Worm (Caenorhabditis elegans) whole organism, L4 larva: Measurements from ENCODE around the gene nhr-285.
A peak's percentile ranks its signal among the peaks of the same experiment; 100 is the strongest.

Experiments used
- D1046.2 ChIP-seq: fragments of 200-800 bp; sonication (Bioruptor generic); IDR thresholded peaks from 2 replicates; pipeline ENCODE4 v1.3.6; 2022; ENCODE audit warnings: missing genetic modification characterization, missing compliant biosample characterization
- F10B5.3 ChIP-seq: sonication (generic microtip); optimal IDR thresholded peaks from 2 replicates; lab custom pipeline; 2016; ENCODE audit warnings: mild to moderate bottlenecking, missing genetic modification characterization, missing compliant biosample characterization
- F44E2.7 ChIP-seq: fragments of 200-800 bp; sonication (Bioruptor generic); IDR thresholded peaks from 2 replicates; pipeline ENCODE4 v2.1.2; 2022; ENCODE audit warnings: missing genetic modification characterization, missing compliant biosample characterization
- F49E8.2 ChIP-seq: sonication (generic microtip); optimal IDR thresholded peaks from 2 replicates; lab custom pipeline; 2016; ENCODE audit warnings: missing compliant biosample characterization, mild to moderate bottlenecking, missing genetic modification characterization, borderline replicate concordance
- T20F7.1 ChIP-seq: fragments of 200-800 bp; sonication (Bioruptor generic); optimal IDR thresholded peaks from 2 replicates; lab custom pipeline; 2018; ENCODE audit warnings: mild to moderate bottlenecking, missing genetic modification characterization, missing compliant biosample characterization
- Y105C5A.15 ChIP-seq: fragments of 200-800 bp; sonication (Bioruptor generic); IDR thresholded peaks from 2 replicates; pipeline ENCODE4 v1.3.6; 2022; ENCODE audit warnings: missing genetic modification characterization, missing compliant biosample characterization
- ZK546.5 ChIP-seq, 2 experiments: sonication (generic microtip); optimal IDR thresholded peaks; 2 replicates each; lab custom pipeline; 2017; ENCODE audit warnings: missing biosample characterization in 2 of 2, missing genetic modification characterization in 2 of 2
- aha-1 ChIP-seq: fragments of 150-350 bp; peaks from one replicate; lab custom pipeline; 2014; ENCODE audit warnings: missing biosample characterization, missing genetic modification characterization
- aly-2 ChIP-seq: sonication (generic microtip); optimal IDR thresholded peaks from 2 replicates; lab custom pipeline; 2018; ENCODE audit warnings: missing biosample characterization, missing genetic modification characterization
- ceh-20 ChIP-seq: fragments of 200-800 bp; sonication (Bioruptor generic); IDR thresholded peaks from 2 replicates; pipeline ENCODE4 v1.3.6; 2022; ENCODE audit warnings: missing genetic modification reagents, missing genetic modification characterization, missing compliant biosample characterization
- ceh-44 ChIP-seq: fragments of 200-800 bp; sonication (Bioruptor generic); IDR thresholded peaks from 2 replicates; pipeline ENCODE4 v1.3.6; 2022; ENCODE audit warnings: missing genetic modification reagents, missing genetic modification characterization, missing compliant biosample characterization
- ceh-62 ChIP-seq: sonication (generic microtip); optimal IDR thresholded peaks from 2 replicates; lab custom pipeline; 2017; ENCODE audit warnings: missing biosample characterization, missing genetic modification characterization
- daf-12 ChIP-seq: fragments of 150-350 bp; optimal IDR thresholded peaks from 2 replicates; lab custom pipeline; 2014; ENCODE audit warnings: missing biosample characterization, missing genetic modification reagents, missing genetic modification characterization
- daf-16 ChIP-seq, 3 experiments: sonication (generic microtip); optimal IDR thresholded peaks; 2 replicates each; lab custom pipeline; 2016 to 2017; ENCODE audit warnings: missing genetic modification characterization in 3 of 3, missing genetic modification reagents in 3 of 3, mild to moderate bottlenecking in 2 of 3, missing compliant biosample characterization in 2 of 3, missing biosample characterization in 1 of 3, moderate library complexity in 1 of 3
- daf-19 ChIP-seq: fragments of 200-800 bp; sonication (Bioruptor generic); conservative IDR thresholded peaks from 2 replicates; pipeline ENCODE4 v1.3.6; 2022; ENCODE audit warnings: missing genetic modification characterization, missing compliant biosample characterization
- dmd-8 ChIP-seq: fragments of 200-800 bp; sonication (Bioruptor generic); IDR thresholded peaks from 2 replicates; pipeline ENCODE4 v1.3.6; 2022; ENCODE audit warnings: missing genetic modification characterization, missing compliant biosample characterization
- duxl-1 ChIP-seq: sonication (generic microtip); optimal IDR thresholded peaks from 2 replicates; lab custom pipeline; 2016; ENCODE audit warnings: mild to moderate bottlenecking, missing genetic modification characterization, moderate library complexity, missing compliant biosample characterization; ENCODE audit not compliant: poor library complexity
- egl-27 ChIP-seq: sonication (generic microtip); optimal IDR thresholded peaks from 3 replicates; lab custom pipeline; 2017; ENCODE audit warnings: missing biosample characterization, missing genetic modification reagents, missing genetic modification characterization
- egl-43 ChIP-seq: fragments of 200-800 bp; sonication (Bioruptor generic); IDR thresholded peaks from 2 replicates; pipeline ENCODE4 v1.3.6; 2022; ENCODE audit warnings: missing genetic modification reagents, missing genetic modification characterization, missing compliant biosample characterization
- fkh-10 ChIP-seq: fragments of 150-350 bp; optimal IDR thresholded peaks from 2 replicates; lab custom pipeline; 2014; ENCODE audit warnings: missing biosample characterization, missing genetic modification reagents, missing genetic modification characterization
- fos-1 ChIP-seq: fragments of 150-350 bp; optimal IDR thresholded peaks from 2 replicates; lab custom pipeline; 2014; ENCODE audit warnings: missing biosample characterization, missing genetic modification characterization
- gei-8 ChIP-seq: fragments of 200-800 bp; sonication (Bioruptor generic); optimal IDR thresholded peaks from 2 replicates; lab custom pipeline; 2018; ENCODE audit warnings: mild to moderate bottlenecking, missing genetic modification characterization, missing compliant biosample characterization
- hif-1 ChIP-seq, 2 experiments: sonication (generic microtip); optimal IDR thresholded peaks; 2 replicates each; lab custom pipeline; 2016 to 2017; ENCODE audit warnings: missing compliant biosample characterization in 2 of 2, missing genetic modification characterization in 2 of 2, missing genetic modification reagents in 2 of 2, missing genotype in 2 of 2, mild to moderate bottlenecking in 1 of 2
- hlh-11 ChIP-seq: fragments of 200-800 bp; sonication (Bioruptor generic); optimal IDR thresholded peaks from 2 replicates; lab custom pipeline; 2018; ENCODE audit warnings: mild to moderate bottlenecking, missing genetic modification characterization, missing compliant biosample characterization
- jun-1 ChIP-seq: fragments of 150-350 bp; optimal IDR thresholded peaks from 2 replicates; lab custom pipeline; 2014; ENCODE audit warnings: missing biosample characterization, missing genetic modification reagents, missing genetic modification characterization
- lim-7 ChIP-seq: fragments of 200-800 bp; sonication (Bioruptor generic); IDR thresholded peaks from 2 replicates; pipeline ENCODE4 v1.3.6; 2022; ENCODE audit warnings: missing genetic modification characterization, missing compliant biosample characterization
- lin-13 ChIP-seq: fragments of 150-350 bp; optimal IDR thresholded peaks from 2 replicates; lab custom pipeline; 2014; ENCODE audit warnings: missing biosample characterization, missing genetic modification reagents, missing genetic modification characterization
- lin-15B ChIP-seq: fragments of 150-350 bp; sonication (generic microtip); optimal IDR thresholded peaks from 3 replicates; lab custom pipeline; 2014; ENCODE audit warnings: missing biosample characterization, missing genetic modification characterization
- lin-29 ChIP-seq: fragments of 200-800 bp; sonication (Bioruptor generic); IDR thresholded peaks from 2 replicates; pipeline ENCODE4 v1.3.6; 2022; ENCODE audit warnings: missing genetic modification reagents, missing genetic modification characterization, missing compliant biosample characterization
- lsy-2 ChIP-seq, 2 experiments: fragments of 150-350 bp in 1 of 2; sonication (generic microtip) in 1 of 2; optimal IDR thresholded peaks; 2 replicates each; lab custom pipeline; 2014 to 2017; ENCODE audit warnings: missing biosample characterization in 2 of 2, missing genetic modification characterization in 2 of 2
- mdl-1 ChIP-seq, 2 experiments: fragments of 150-350 bp in 1 of 2; sonication (generic microtip) in 1 of 2; optimal IDR thresholded peaks; 2 replicates each; lab custom pipeline; 2014 to 2017; ENCODE audit warnings: missing biosample characterization in 2 of 2, missing genetic modification characterization in 2 of 2
- mdt-29 ChIP-seq: fragments of 200-800 bp; sonication (Bioruptor generic); IDR thresholded peaks from 2 replicates; pipeline ENCODE4 v1.3.6; 2022; ENCODE audit warnings: missing genetic modification reagents, missing genetic modification characterization, missing compliant biosample characterization
- mes-2 ChIP-seq: sonication (generic microtip); optimal IDR thresholded peaks from 2 replicates; lab custom pipeline; 2016; ENCODE audit warnings: missing genotype, mild to moderate bottlenecking, missing genetic modification characterization, missing compliant biosample characterization; ENCODE audit not compliant: poor library complexity, severe bottlenecking
- mxl-2 ChIP-seq: fragments of 200-800 bp; sonication (Bioruptor generic); conservative IDR thresholded peaks from 2 replicates; pipeline ENCODE4 v1.3.6; 2022; ENCODE audit warnings: missing genetic modification reagents, missing genetic modification characterization, missing compliant biosample characterization
- mxl-3 ChIP-seq: fragments of 200-800 bp; sonication (Bioruptor generic); optimal IDR thresholded peaks from 2 replicates; lab custom pipeline; 2018; ENCODE audit warnings: mild to moderate bottlenecking, missing genetic modification characterization, missing compliant biosample characterization
- nhr-102 ChIP-seq: sonication (generic microtip); optimal IDR thresholded peaks from 2 replicates; lab custom pipeline; 2016; ENCODE audit warnings: mild to moderate bottlenecking, missing genetic modification characterization, moderate library complexity, missing compliant biosample characterization
- nhr-6 ChIP-seq: fragments of 150-350 bp; optimal IDR thresholded peaks from 2 replicates; lab custom pipeline; 2014; ENCODE audit warnings: missing biosample characterization, missing genetic modification characterization
- nhr-76 ChIP-seq: fragments of 150-350 bp; optimal IDR thresholded peaks from 2 replicates; lab custom pipeline; 2014; ENCODE audit warnings: missing biosample characterization, missing genetic modification characterization
- php-3 ChIP-seq: fragments of 200-800 bp; sonication (Bioruptor generic); IDR thresholded peaks from 2 replicates; pipeline ENCODE4 v1.3.6; 2022; ENCODE audit warnings: missing genetic modification reagents, missing genetic modification characterization, missing compliant biosample characterization
- pqm-1 ChIP-seq: sonication (generic microtip); optimal IDR thresholded peaks from 2 replicates; lab custom pipeline; 2017; ENCODE audit warnings: missing biosample characterization, missing genetic modification characterization
- saeg-2 ChIP-seq: fragments of 200-800 bp; sonication (Bioruptor generic); IDR thresholded peaks from 2 replicates; pipeline ENCODE4 v1.3.6; 2022; ENCODE audit warnings: missing genetic modification reagents, missing genetic modification characterization, missing compliant biosample characterization
- skn-1 ChIP-seq: fragments of 150-350 bp; optimal IDR thresholded peaks from 2 replicates; lab custom pipeline; 2014; ENCODE audit warnings: missing biosample characterization, missing genetic modification characterization
- snpc-4 ChIP-seq: fragments of 150-350 bp; optimal IDR thresholded peaks from 2 replicates; lab custom pipeline; 2014; ENCODE audit warnings: missing biosample characterization, missing genetic modification characterization
- tag-97 ChIP-seq: fragments of 200-800 bp; sonication (Bioruptor generic); IDR thresholded peaks from 2 replicates; pipeline ENCODE4 v1.3.6; 2022; ENCODE audit warnings: missing genetic modification characterization, missing compliant biosample characterization
- tra-1 ChIP-seq: fragments of 200-800 bp; sonication (Bioruptor generic); IDR thresholded peaks from 2 replicates; pipeline ENCODE4 v1.3.6; 2022; ENCODE audit warnings: missing genetic modification reagents, missing genetic modification characterization, missing compliant biosample characterization
- unc-62 ChIP-seq, 3 experiments: fragments of 150-350 bp in 1 of 3; sonication (generic microtip); optimal IDR thresholded peaks in 2 of 3; peaks in 1 of 3; 1 replicate in 1 of 3; 2 replicates in 2 of 3; lab custom pipeline; 2014 to 2017; ENCODE audit warnings: missing biosample characterization in 3 of 3, missing genetic modification characterization in 3 of 3, missing genetic modification reagents in 3 of 3, missing genotype in 1 of 3
- zag-1 ChIP-seq: fragments of 150-350 bp; optimal IDR thresholded peaks from 2 replicates; lab custom pipeline; 2014; ENCODE audit warnings: missing biosample characterization, missing genetic modification characterization
- zfp-2 ChIP-seq: sonication (generic microtip); optimal IDR thresholded peaks from 2 replicates; lab custom pipeline; 2016; ENCODE audit warnings: mild to moderate bottlenecking, missing genetic modification characterization, missing compliant biosample characterization
- zfp-3 ChIP-seq: fragments of 200-800 bp; sonication (Bioruptor generic); conservative IDR thresholded peaks from 2 replicates; pipeline ENCODE4 v1.3.6; 2022; ENCODE audit warnings: missing genetic modification reagents, missing genetic modification characterization, missing compliant biosample characterization
- ztf-11 ChIP-seq: fragments of 150-350 bp; optimal IDR thresholded peaks from 2 replicates; lab custom pipeline; 2014; ENCODE audit warnings: missing biosample characterization, missing genetic modification characterization

nhr-285 gene

DNA sequence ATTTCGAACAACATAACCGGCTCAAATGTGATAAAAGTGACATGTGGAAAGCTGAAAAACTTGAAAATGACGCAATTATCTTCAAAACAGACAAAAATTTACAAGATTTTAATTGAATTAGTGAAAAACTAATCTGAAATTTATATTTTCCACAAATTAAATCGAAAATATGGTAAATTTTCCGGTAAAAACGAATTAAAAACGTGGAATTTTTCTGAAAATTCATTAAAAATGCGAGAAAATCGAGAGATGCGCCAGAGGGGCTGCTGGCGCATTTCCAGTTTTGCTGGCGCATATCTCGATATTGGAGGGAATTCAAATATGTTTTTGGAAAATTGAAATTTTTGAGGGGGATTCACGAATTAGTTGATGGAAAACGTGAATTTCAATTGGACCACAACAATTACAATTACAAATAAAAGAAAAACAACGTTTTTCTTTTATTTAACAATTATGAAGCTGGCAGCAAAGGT, 12.9 kb downstream of the nhr-285 start, which contains the start of the genes haf-3 and F57A10.2:
TSS of gene haf-3 (minus strand) at position 51 of the 473 bp plus-strand sequence.
TSS of gene F57A10.2 (plus strand) at position 454 of the 473 bp plus-strand sequence.
- TF ChIP-seq php-3 (GFP tag; lab: Robert Waterston, UW): peak; percentile 68; the same call in 1 of the 2 replicates
- no peak for TF ChIP-seq Y105C5A.15 (GFP tag; lab: Robert Waterston, UW)
- peak; percentile 62; the same call in 1 of the 2 replicates for TF ChIP-seq lin-29 (GFP tag; lab: Robert Waterston, UW)
- TF ChIP-seq daf-12 (tag; lab: Kevin White, UChicago): no peak
- TF ChIP-seq lin-15B: peak; percentile 68
- peak; percentile 82 for TF ChIP-seq hlh-11 (tag; lab: Kevin White, UChicago)
- TF ChIP-seq aly-2: no peak
- peak in 1 of 2 experiments; percentile 58 for TF ChIP-seq daf-16 (GFP tag; optimal IDR thresholded peaks at IDR 0.05; lab: Kevin White, UChicago)
- peak; percentile 42 for TF ChIP-seq daf-16 (tag; optimal IDR thresholded peaks at IDR 0.05; lab: Kevin White, UChicago)
- TF ChIP-seq ceh-20 (GFP tag; lab: Robert Waterston, UW): no peak
- TF ChIP-seq zfp-2: peak; percentile 10
- no peak for TF ChIP-seq fos-1
- TF ChIP-seq hif-1 (tag; optimal IDR thresholded peaks at IDR 0.05; lab: Kevin White, UChicago): peak; percentile 44 to 54
- TF ChIP-seq tag-97: no peak
- peak; percentile 62 for TF ChIP-seq jun-1 (tag; lab: Kevin White, UChicago)
- no peak for TF ChIP-seq daf-19 (GFP tag; lab: Robert Waterston, UW)
- no peak for TF ChIP-seq mxl-3 (GFP tag; lab: Kevin White, UChicago)
- no peak for TF ChIP-seq skn-1
- TF ChIP-seq nhr-6 (tag; lab: Kevin White, UChicago): peak; percentile 61
- TF ChIP-seq zag-1 (tag; lab: Kevin White, UChicago): no peak
- no peak for TF ChIP-seq mxl-2 (GFP tag; lab: Robert Waterston, UW)
- TF ChIP-seq snpc-4: peak; percentile 34
- TF ChIP-seq F49E8.2: peak; percentile 80
- TF ChIP-seq ceh-44 (GFP tag; lab: Robert Waterston, UW): no peak
- peak; percentile 93 for TF ChIP-seq mes-2 (tag; lab: Kevin White, UChicago)
- no peak for TF ChIP-seq ZK546.5 (tag; optimal IDR thresholded peaks at IDR 0.05; lab: Kevin White, UChicago)
- TF ChIP-seq lin-13 (GFP tag; lab: Kevin White, UChicago): peak; percentile 83
- TF ChIP-seq D1046.2 (GFP tag; lab: Robert Waterston, UW): 0 out of 2 replicates have a peak, but pooled peaks have one; percentile 36
- peak; percentile 71 for TF ChIP-seq F10B5.3 (tag; lab: Kevin White, UChicago)
- TF ChIP-seq gei-8: no peak
- TF ChIP-seq nhr-102 (tag; lab: Kevin White, UChicago): peak; percentile 92
- TF ChIP-seq dmd-8 (GFP tag; lab: Robert Waterston, UW): no peak
- no peak for TF ChIP-seq mdt-29 (GFP tag; lab: Robert Waterston, UW)
- peak; percentile 76 for TF ChIP-seq aha-1 (tag; lab: Kevin White, UChicago)
- no peak for TF ChIP-seq lim-7 (GFP tag; lab: Robert Waterston, UW)
- TF ChIP-seq zfp-3 (GFP tag; lab: Robert Waterston, UW): peak; percentile 63; the same call in 1 of the 2 replicates
- no peak for TF ChIP-seq unc-62 (GFP tag; optimal IDR thresholded peaks at IDR 0.05 in 1 of 2; lab: Kevin White, UChicago)
- no peak for TF ChIP-seq unc-62 (tag; optimal IDR thresholded peaks at IDR 0.05; lab: Kevin White, UChicago)
- TF ChIP-seq saeg-2 (GFP tag; lab: Robert Waterston, UW): no peak
- no peak for TF ChIP-seq T20F7.1 (GFP tag; lab: Kevin White, UChicago)
- TF ChIP-seq duxl-1 (tag; lab: Kevin White, UChicago): peak; percentile 92
- TF ChIP-seq ceh-62: no peak
- no peak for TF ChIP-seq pqm-1 (tag; lab: Kevin White, UChicago)
- TF ChIP-seq nhr-76 (tag; lab: Kevin White, UChicago): no peak
- no peak for TF ChIP-seq F44E2.7 (GFP tag; lab: Robert Waterston, UW)
- TF ChIP-seq mdl-1 (tag; optimal IDR thresholded peaks at IDR 0.05; lab: Kevin White, UChicago): peak in 1 of 2 experiments; percentile 21
- peak; percentile 79 for TF ChIP-seq fkh-10 (GFP tag; lab: Kevin White, UChicago)
- peak; percentile 88 for TF ChIP-seq tra-1 (GFP tag; lab: Robert Waterston, UW)
- peak in 1 of 2 experiments; percentile 95 for TF ChIP-seq lsy-2 (tag; optimal IDR thresholded peaks at IDR 0.05; lab: Kevin White, UChicago)
- no peak for TF ChIP-seq egl-43
- TF ChIP-seq ztf-11 (tag; lab: Kevin White, UChicago): no peak
- TF ChIP-seq egl-27 (tag; lab: Kevin White, UChicago): no peak
